Fruit fly (Drosophila melanogaster) whole organism, embryonic: ENCODE data around the gene CG13012.
A peak's percentile ranks its signal among the peaks of the same experiment; 100 is the strongest.

Experiments used
- CG10321 ChIP-seq: fragments of 200-800 bp; sonication (Bioruptor generic); IDR thresholded peaks from 2 replicates; pipeline ENCODE4 v1.3.6; 2022; ENCODE audit warnings: missing biosample characterization, missing genetic modification characterization
- CG11247 ChIP-seq: fragments of 200-800 bp; sonication (Bioruptor generic); IDR thresholded peaks from 2 replicates; pipeline ENCODE4 v1.3.6; 2022; ENCODE audit warnings: missing biosample characterization, missing genetic modification characterization
- CG11504 ChIP-seq: fragments of 200-800 bp; sonication (Bioruptor generic); optimal IDR thresholded peaks from 3 replicates; lab custom pipeline; 2019; ENCODE audit warnings: missing biosample characterization, mild to moderate bottlenecking, missing genetic modification characterization, moderate library complexity
- CG12071 ChIP-seq: fragments of 200-800 bp; sonication (Bioruptor generic); optimal IDR thresholded peaks from 3 replicates; lab custom pipeline; 2018; ENCODE audit warnings: missing biosample characterization, mild to moderate bottlenecking, missing genetic modification characterization
- CG12744 ChIP-seq: fragments of 200-800 bp; sonication (Bioruptor generic); optimal IDR thresholded peaks from 2 replicates; lab custom pipeline; 2016; ENCODE audit warnings: missing biosample characterization, missing genetic modification characterization
- CG13296 ChIP-seq: fragments of 200-800 bp; sonication (Bioruptor generic); optimal IDR thresholded peaks from 3 replicates; lab custom pipeline; 2018; ENCODE audit warnings: missing biosample characterization, mild to moderate bottlenecking, missing genetic modification characterization
- CG1603 ChIP-seq: fragments of 200-800 bp; sonication (Bioruptor generic); optimal IDR thresholded peaks from 2 replicates; lab custom pipeline; 2019; ENCODE audit warnings: missing biosample characterization, mild to moderate bottlenecking, missing genetic modification characterization, moderate library complexity
- CG18599 ChIP-seq: fragments of 200-800 bp; sonication (Bioruptor generic); optimal IDR thresholded peaks from 3 replicates; lab custom pipeline; 2017; ENCODE audit warnings: missing biosample characterization, missing genetic modification characterization, mild to moderate bottlenecking, moderate library complexity, missing genetic modification reagents
- CG2120 ChIP-seq: fragments of 200-800 bp; sonication (Bioruptor generic); optimal IDR thresholded peaks from 3 replicates; lab custom pipeline; 2016; ENCODE audit warnings: missing biosample characterization, missing genetic modification characterization
- CG2199 ChIP-seq: fragments of 200-800 bp; sonication (Bioruptor generic); IDR thresholded peaks from 3 replicates; pipeline ENCODE4 v1.3.6; 2022; ENCODE audit warnings: missing biosample characterization, missing genetic modification characterization
- CG31365 ChIP-seq: fragments of 200-800 bp; sonication (Bioruptor generic); optimal IDR thresholded peaks from 2 replicates; lab custom pipeline; 2018; ENCODE audit warnings: missing biosample characterization, mild to moderate bottlenecking, missing genetic modification characterization
- CG34376 ChIP-seq: fragments of 200-800 bp; sonication (Bioruptor generic); optimal IDR thresholded peaks from 2 replicates; lab custom pipeline; 2018; ENCODE audit warnings: missing biosample characterization, mild to moderate bottlenecking, missing genetic modification characterization
- CG34422 ChIP-seq: fragments of 200-800 bp; sonication (Bioruptor generic); IDR thresholded peaks from 3 replicates; pipeline ENCODE4 v1.3.6; 2022; ENCODE audit warnings: missing biosample characterization, missing genetic modification characterization
- CG7372 ChIP-seq: fragments of 200-800 bp; sonication (Bioruptor generic); IDR thresholded peaks from 2 replicates; pipeline ENCODE4 v1.3.6; 2022; ENCODE audit warnings: missing biosample characterization, missing genetic modification characterization
- CG9437 ChIP-seq: fragments of 200-800 bp; sonication (Bioruptor generic); optimal IDR thresholded peaks from 2 replicates; lab custom pipeline; 2018; ENCODE audit warnings: missing biosample characterization, mild to moderate bottlenecking, missing genetic modification characterization
- Dref ChIP-seq: fragments of 200-800 bp; sonication (Bioruptor generic); IDR thresholded peaks from 2 replicates; pipeline ENCODE4 v1.3.6; 2022; ENCODE audit warnings: missing biosample characterization, missing genetic modification characterization
- Fer1 ChIP-seq: fragments of 200-800 bp; sonication (Bioruptor generic); optimal IDR thresholded peaks from 2 replicates; lab custom pipeline; 2017; ENCODE audit warnings: missing biosample characterization, mild to moderate bottlenecking, missing genetic modification characterization
- Lpt ChIP-seq: fragments of >200 bp; optimal IDR thresholded peaks from 2 replicates; lab custom pipeline; 2018; ENCODE audit warnings: missing biosample characterization, missing genetic modification characterization
- Nf-YC ChIP-seq: fragments of 200-800 bp; optimal IDR thresholded peaks from 3 replicates; lab custom pipeline; 2019; ENCODE audit warnings: missing biosample characterization, mild to moderate bottlenecking, missing genetic modification characterization, moderate library complexity
- Oli ChIP-seq: fragments of 200-800 bp; sonication (Bioruptor generic); optimal IDR thresholded peaks from 2 replicates; lab custom pipeline; 2018; ENCODE audit warnings: missing biosample characterization, mild to moderate bottlenecking, missing genetic modification characterization, moderate library complexity
- Sry-δ ChIP-seq: fragments of 200-800 bp; sonication (Bioruptor generic); optimal IDR thresholded peaks from 2 replicates; lab custom pipeline; 2016; ENCODE audit warnings: missing biosample characterization, missing genetic modification characterization
- Vsx1 ChIP-seq: fragments of 200-800 bp; sonication (Bioruptor generic); optimal IDR thresholded peaks from 2 replicates; lab custom pipeline; 2017; ENCODE audit warnings: missing biosample characterization, mild to moderate bottlenecking, missing genetic modification characterization, missing genetic modification reagents
- ara ChIP-seq: fragments of 200-800 bp; sonication (Bioruptor generic); IDR thresholded peaks from 2 replicates; pipeline ENCODE4 v1.3.6; 2022; ENCODE audit warnings: missing biosample characterization, missing genetic modification characterization
- az2 ChIP-seq: fragments of 200-800 bp; sonication (Bioruptor generic); optimal IDR thresholded peaks from 3 replicates; lab custom pipeline; 2016; ENCODE audit warnings: missing biosample characterization, missing genetic modification characterization
- bigmax ChIP-seq: fragments of 200-800 bp; sonication (Bioruptor generic); optimal IDR thresholded peaks from 2 replicates; lab custom pipeline; 2018; ENCODE audit warnings: missing biosample characterization, mild to moderate bottlenecking, missing genetic modification characterization
- caup ChIP-seq: fragments of 200-800 bp; sonication (Bioruptor generic); optimal IDR thresholded peaks from 3 replicates; lab custom pipeline; 2017; ENCODE audit warnings: missing biosample characterization, mild to moderate bottlenecking, missing genetic modification characterization, moderate library complexity; ENCODE audit not compliant: severe bottlenecking
- cg ChIP-seq: fragments of 200-800 bp; sonication (Bioruptor generic); optimal IDR thresholded peaks from 3 replicates; lab custom pipeline; 2019; ENCODE audit warnings: missing biosample characterization, mild to moderate bottlenecking, missing genetic modification characterization, moderate library complexity
- chinmo ChIP-seq: fragments of 200-800 bp; sonication (Bioruptor generic); IDR thresholded peaks from 4 replicates; pipeline ENCODE4 v1.3.6; 2022; ENCODE audit warnings: missing biosample characterization, missing genetic modification characterization; ENCODE audit not compliant: partially characterized antibody
- cwo ChIP-seq: fragments of 200-800 bp; sonication (Bioruptor generic); optimal IDR thresholded peaks from 3 replicates; lab custom pipeline; 2017; ENCODE audit warnings: missing biosample characterization, missing genetic modification characterization, mild to moderate bottlenecking, moderate library complexity, missing genetic modification reagents
- exex ChIP-seq: fragments of 200-800 bp; sonication (Bioruptor generic); optimal IDR thresholded peaks from 4 replicates; lab custom pipeline; 2018; ENCODE audit warnings: missing biosample characterization, mild to moderate bottlenecking, missing genetic modification characterization, moderate library complexity
- gcm2 ChIP-seq: fragments of 200-800 bp; sonication (Bioruptor generic); optimal IDR thresholded peaks from 2 replicates; lab custom pipeline; 2016; ENCODE audit warnings: missing biosample characterization, missing genetic modification characterization
- grau ChIP-seq: fragments of 200-800 bp; optimal IDR thresholded peaks from 3 replicates; lab custom pipeline; 2019; ENCODE audit warnings: missing biosample characterization, mild to moderate bottlenecking, missing genetic modification characterization, moderate library complexity
- gsb-n ChIP-seq: fragments of 200-800 bp; sonication (Bioruptor generic); optimal IDR thresholded peaks from 3 replicates; lab custom pipeline; 2018; ENCODE audit warnings: missing biosample characterization, mild to moderate bottlenecking, missing genetic modification characterization
- her ChIP-seq: fragments of 200-800 bp; sonication (Bioruptor generic); optimal IDR thresholded peaks from 2 replicates; lab custom pipeline; 2016; ENCODE audit warnings: missing biosample characterization, missing genetic modification characterization
- hth ChIP-seq: fragments of >200 bp; optimal IDR thresholded peaks from 2 replicates; lab custom pipeline; 2017; ENCODE audit warnings: inconsistent platforms
- inv ChIP-seq: fragments of 200-800 bp; sonication (Bioruptor generic); IDR thresholded peaks from 2 replicates; pipeline ENCODE4 v1.3.6; 2022; ENCODE audit warnings: missing biosample characterization, missing genetic modification characterization; ENCODE audit not compliant: partially characterized antibody
- kni ChIP-seq: fragments of 200-800 bp; sonication (Bioruptor generic); optimal IDR thresholded peaks from 3 replicates; lab custom pipeline; 2017; ENCODE audit warnings: mild to moderate bottlenecking, missing biosample characterization, missing genetic modification reagents, missing genetic modification characterization
- lab ChIP-seq: fragments of 200-800 bp; sonication (Bioruptor generic); optimal IDR thresholded peaks from 3 replicates; lab custom pipeline; 2017; ENCODE audit warnings: missing biosample characterization, missing genetic modification characterization, mild to moderate bottlenecking, moderate library complexity, missing genetic modification reagents
- nerfin-1 ChIP-seq: fragments of 200-800 bp; sonication (Bioruptor generic); optimal IDR thresholded peaks from 3 replicates; lab custom pipeline; 2019; ENCODE audit warnings: missing biosample characterization, mild to moderate bottlenecking, missing genetic modification characterization, moderate library complexity
- nom ChIP-seq: fragments of 200-800 bp; sonication (Bioruptor generic); optimal IDR thresholded peaks from 2 replicates; lab custom pipeline; 2017; ENCODE audit warnings: missing biosample characterization, missing genetic modification characterization, mild to moderate bottlenecking, moderate library complexity, missing genetic modification reagents
- oc ChIP-seq: fragments of 200-800 bp; sonication (Bioruptor generic); optimal IDR thresholded peaks from 2 replicates; lab custom pipeline; 2018; ENCODE audit warnings: missing biosample characterization, mild to moderate bottlenecking, missing genetic modification characterization, moderate library complexity
- pros ChIP-seq: fragments of 200-800 bp; sonication (Bioruptor generic); optimal IDR thresholded peaks from 3 replicates; lab custom pipeline; 2019; ENCODE audit warnings: missing biosample characterization, mild to moderate bottlenecking, missing genetic modification characterization, moderate library complexity
- sc ChIP-seq, 3 experiments: fragments of >200 bp in 2 of 3; fragments of 200-800 bp in 1 of 3; sonication (Bioruptor generic) in 1 of 3; optimal IDR thresholded peaks; 2 replicates in 2 of 3; 3 replicates in 1 of 3; lab custom pipeline; 2017; ENCODE audit warnings: mild to moderate bottlenecking in 1 of 3, missing biosample characterization in 1 of 3, missing genetic modification characterization in 1 of 3, missing genetic modification reagents in 1 of 3
- sens ChIP-seq: fragments of 200-800 bp; sonication (Bioruptor generic); peaks from one replicate; lab custom pipeline; 2016; ENCODE audit warnings: missing biosample characterization, missing genetic modification characterization
- so ChIP-seq: fragments of 200-800 bp; sonication (Bioruptor generic); IDR thresholded peaks from 3 replicates; pipeline ENCODE4 v1.3.6; 2022; ENCODE audit warnings: missing biosample characterization, missing genetic modification characterization
- trem ChIP-seq: fragments of 200-800 bp; optimal IDR thresholded peaks from 3 replicates; lab custom pipeline; 2019; ENCODE audit warnings: missing biosample characterization, mild to moderate bottlenecking, missing genetic modification characterization, moderate library complexity
- unc-4 ChIP-seq: fragments of 200-800 bp; sonication (Bioruptor generic); IDR thresholded peaks from 2 replicates; pipeline ENCODE4 v1.3.6; 2022; ENCODE audit warnings: missing biosample characterization, missing genetic modification characterization; ENCODE audit not compliant: partially characterized antibody
- yki ChIP-seq: fragments of >200 bp; optimal IDR thresholded peaks from 3 replicates; lab custom pipeline; 2018
- z ChIP-seq: fragments of 200-800 bp; sonication (Bioruptor generic); IDR thresholded peaks from 3 replicates; pipeline ENCODE4 v1.3.6; 2022; ENCODE audit warnings: missing biosample characterization, missing genetic modification characterization

CG13012 gene

DNA sequence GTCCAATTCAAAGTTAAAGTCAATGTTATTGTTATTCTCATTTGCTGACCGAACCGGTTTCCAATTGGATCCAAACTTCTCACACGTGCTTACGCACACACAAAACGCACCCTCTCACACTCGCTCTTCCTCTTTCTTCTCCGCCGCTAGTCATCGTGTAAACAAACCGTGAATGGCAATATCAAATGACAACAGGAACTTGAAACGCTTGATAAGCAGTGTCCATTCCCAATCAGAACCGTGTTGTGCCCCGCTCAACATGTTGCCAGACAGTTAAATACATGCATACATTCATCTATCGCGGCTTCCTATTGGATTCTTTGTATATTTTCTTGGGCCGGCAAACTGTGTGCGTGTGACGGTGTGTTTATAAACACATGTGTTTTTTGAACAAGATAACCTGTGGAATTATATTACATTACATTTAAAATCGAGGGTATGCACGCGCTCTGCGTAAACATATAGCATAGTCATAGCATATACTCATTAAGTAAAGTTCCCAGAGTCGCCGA is 20.8 kb downstream of the CG13012 start (continued):
- no peak for TF ChIP-seq Sry-δ (GFP tag; lab: Kevin White, UChicago)
- peak; percentile 61 for TF ChIP-seq Vsx1
- 0 out of 2 replicates have a peak, but pooled peaks have one; percentile 38 for TF ChIP-seq ara (GFP tag; lab: Robert Waterston, UW)
- TF ChIP-seq CG2199 (GFP tag; lab: Robert Waterston, UW): peak; percentile 57; the same call in 2 of the 3 replicates
- TF ChIP-seq trem (tag; lab: Kevin White, UChicago): peak; percentile 16
- no peak for TF ChIP-seq Oli
- no peak for TF ChIP-seq CG7372 (GFP tag; lab: Robert Waterston, UW)
- peak; percentile 85; the same call in 2 of the 4 replicates for TF ChIP-seq chinmo (GFP tag; lab: Robert Waterston, UW)
- TF ChIP-seq CG9437 (GFP tag; lab: Kevin White, UChicago): no peak
- peak; percentile 82; the same call in 1 of the 3 replicates for TF ChIP-seq CG34422 (GFP tag; lab: Robert Waterston, UW)
- TF ChIP-seq CG2120 (GFP tag; lab: Kevin White, UChicago): peak; percentile 23
- peak; percentile 64 for TF ChIP-seq caup (GFP tag; lab: Kevin White, UChicago)
- TF ChIP-seq az2: no peak
- TF ChIP-seq Nf-YC: peak; percentile 73
- peak; percentile 41 for TF ChIP-seq CG12071 (GFP tag; lab: Kevin White, UChicago)
- TF ChIP-seq her: peak; percentile 29
- no peak for TF ChIP-seq sc (optimal IDR thresholded peaks at IDR 0.05; lab: Kevin White, UChicago)
- TF ChIP-seq sc (GFP tag; optimal IDR thresholded peaks at IDR 0.05; lab: Kevin White, UChicago): no peak
- TF ChIP-seq yki: no peak
- peak; percentile 5 for TF ChIP-seq CG1603 (tag; lab: Kevin White, UChicago)
- TF ChIP-seq kni (GFP tag; lab: Kevin White, UChicago): peak; percentile 82
- peak; percentile 98 for TF ChIP-seq cwo (GFP tag; lab: Kevin White, UChicago)
- peak; percentile 59 for TF ChIP-seq lab
- TF ChIP-seq CG31365 (tag; lab: Kevin White, UChicago): peak; percentile 86
- TF ChIP-seq CG12744 (GFP tag; lab: Kevin White, UChicago): no peak
- peak; percentile 87 for TF ChIP-seq sens (GFP tag; lab: Kevin White, UChicago)
- peak; percentile 83 for TF ChIP-seq CG34376 (GFP tag; lab: Kevin White, UChicago)
- TF ChIP-seq pros: peak; percentile 52
- TF ChIP-seq CG13296 (GFP tag; lab: Kevin White, UChicago): peak; percentile 45
- TF ChIP-seq z (GFP tag; lab: Robert Waterston, UW): no peak
- TF ChIP-seq cg (GFP tag; lab: Kevin White, UChicago): peak; percentile 90
- TF ChIP-seq grau (tag; lab: Kevin White, UChicago): peak; percentile 3
- peak; percentile 99 for TF ChIP-seq CG11504 (tag; lab: Kevin White, UChicago)
- no peak for TF ChIP-seq bigmax (GFP tag; lab: Kevin White, UChicago)
- TF ChIP-seq Lpt (GFP tag; lab: Kevin White, UChicago): no peak
- no peak for TF ChIP-seq CG10321 (GFP tag; lab: Robert Waterston, UW)
- TF ChIP-seq unc-4 (GFP tag; lab: Robert Waterston, UW): no peak
- TF ChIP-seq nom (GFP tag; lab: Kevin White, UChicago): no peak
- TF ChIP-seq so (GFP tag; lab: Robert Waterston, UW): peak; percentile 72; the same call in 2 of the 3 replicates
- TF ChIP-seq oc: peak; percentile 41
- TF ChIP-seq Dref (GFP tag; lab: Robert Waterston, UW): no peak
- TF ChIP-seq Fer1: peak; percentile 45
- TF ChIP-seq gcm2 (GFP tag; lab: Kevin White, UChicago): no peak
- TF ChIP-seq gsb-n: peak; percentile 35
- TF ChIP-seq CG18599: peak; percentile 40
- no peak for TF ChIP-seq CG11247
- no peak for TF ChIP-seq hth (lab: Kevin White, UChicago)
- peak; percentile 74 for TF ChIP-seq exex (tag; lab: Kevin White, UChicago)
- TF ChIP-seq nerfin-1 (tag; lab: Kevin White, UChicago): peak; percentile 5
- TF ChIP-seq inv (GFP tag; lab: Robert Waterston, UW): no peak
